Fruit fly (Drosophila melanogaster): Measurements from ENCODE around the gene CG15059.

- no peak for TF ChIP-seq CG8478 (optimal IDR thresholded peaks at IDR 0.05)
- TF ChIP-seq CTCF (optimal IDR thresholded peaks at IDR 0.05), result no peak
These were observed 17.4 kb upstream of the CG15059 start, which contains the start of gene upd3 for dm6 chrX:18276485-18277321.
